Fruit fly (Drosophila melanogaster): ENCODE data around the gene Grip.

The Grip gene

dm6 chrX:5918499-5919126 lies 47.5 kb upstream of the Grip start:
- TF ChIP-seq H15 (GFP tag; IDR thresholded peaks at IDR 0.05) (peak; percentile 99), Nf-YC (tag; optimal IDR thresholded peaks at IDR 0.05) (peak; percentile 90), Sry-β (GFP tag; optimal IDR thresholded peaks at IDR 0.05) (peak; percentile 49), CG43689 (GFP tag; IDR thresholded peaks at IDR 0.05) (peak; percentile 98), CG2129 (GFP tag; IDR thresholded peaks at IDR 0.05; ENCODE audit: partially characterized antibody) (no peak), NfI (GFP tag; optimal IDR thresholded peaks at IDR 0.05) (peak; percentile 99), seq (GFP tag; IDR thresholded peaks at IDR 0.05) (peak; percentile 99), CG31365 (tag; optimal IDR thresholded peaks at IDR 0.05) (peak; percentile 93), kay (GFP tag; optimal IDR thresholded peaks at IDR 0.05) (peak; percentile 98), usp (GFP tag; optimal IDR thresholded peaks at IDR 0.05) (no peak), CG2202 (tag; optimal IDR thresholded peaks at IDR 0.05) (peak; percentile 93), ato (GFP tag; IDR thresholded peaks at IDR 0.05; ENCODE audit: partially characterized antibody) (no peak), Ets97D (GFP tag; optimal IDR thresholded peaks at IDR 0.05) (peak; percentile 92), Gug (GFP tag; IDR thresholded peaks at IDR 0.05) (peak; percentile 99), crp (GFP tag; optimal IDR thresholded peaks at IDR 0.05) (peak in 1 of 2 experiments; percentile 72), CG10462 (GFP tag; optimal IDR thresholded peaks at IDR 0.05) (peak; percentile 98), amos (GFP tag; IDR thresholded peaks at IDR 0.05; ENCODE audit: partially characterized antibody) (peak; percentile 86; the same call in 1 of the 2 replicates), CG30020 (tag; optimal IDR thresholded peaks at IDR 0.05) (peak; percentile 82), CG12744 (GFP tag; optimal IDR thresholded peaks at IDR 0.05) (peak; percentile 98), CG5180 (GFP tag; optimal IDR thresholded peaks at IDR 0.05) (peak; percentile 93), CG13296 (GFP tag; optimal IDR thresholded peaks at IDR 0.05) (peak; percentile 99), tx (GFP tag; optimal IDR thresholded peaks at IDR 0.05) (peak; percentile 99), tio (GFP tag; optimal IDR thresholded peaks at IDR 0.05) (peak; percentile 90), CG1024 (GFP tag; IDR thresholded peaks at IDR 0.05) (peak; percentile 97), caup (GFP tag; optimal IDR thresholded peaks at IDR 0.05; ENCODE audit: severe bottlenecking) (peak; percentile 99), toy (GFP tag; IDR thresholded peaks at IDR 0.05) (peak; percentile 99), gsb-n (tag; optimal IDR thresholded peaks at IDR 0.05) (peak; percentile 97), dan (GFP tag; IDR thresholded peaks at IDR 0.05) (peak; percentile 98), CG18011 (GFP tag; optimal IDR thresholded peaks at IDR 0.05) (peak; percentile 90), croc (GFP tag; conservative IDR thresholded peaks at IDR 0.05) (peak; percentile 99), YL-1 (GFP tag; optimal IDR thresholded peaks at IDR 0.05) (peak; percentile 95), CG33213 (GFP tag; optimal IDR thresholded peaks at IDR 0.05) (peak; percentile 99), Hey (tag; optimal IDR thresholded peaks at IDR 0.05) (peak; percentile 95), so (GFP tag; IDR thresholded peaks at IDR 0.05) (peak; percentile 99), ERR (GFP tag; optimal IDR thresholded peaks at IDR 0.05) (peak; percentile 99), ash1 (GFP tag; optimal IDR thresholded peaks at IDR 0.05) (peak; percentile 95), inv (GFP tag; IDR thresholded peaks at IDR 0.05; ENCODE audit: partially characterized antibody) (peak; percentile 90), CG17328 (GFP tag; IDR thresholded peaks at IDR 0.05) (peak; percentile 99), CG30431 (GFP tag; optimal IDR thresholded peaks at IDR 0.05) (peak; percentile 99), dmrt11E (tag; optimal IDR thresholded peaks at IDR 0.05) (peak; percentile 96), pnt (GFP tag; optimal IDR thresholded peaks at IDR 0.05) (peak; percentile 99), dysf (GFP tag; IDR thresholded peaks at IDR 0.05) (peak; percentile 100), CG33557 (GFP tag; optimal IDR thresholded peaks at IDR 0.05) (peak; percentile 93), wor (GFP tag; IDR thresholded peaks at IDR 0.05) (peak; percentile 98), BEAF-32 (GFP tag; optimal IDR thresholded peaks at IDR 0.05) (peak; percentile 33), sim (GFP tag; IDR thresholded peaks at IDR 0.05) (peak; percentile 95), Opbp (GFP tag; IDR thresholded peaks at IDR 0.05; ENCODE audit: partially characterized antibody) (peak; percentile 96), Hr78 (GFP tag; optimal IDR thresholded peaks at IDR 0.05) (peak in 1 of 2 experiments; percentile 90), disco-r (GFP tag; optimal IDR thresholded peaks at IDR 0.05) (peak; percentile 98)
